Fruit fly (Drosophila melanogaster): ENCODE results near the gene CG32022.

Gene CG32022

dm6 chr3L:8719990-8720559 is 997 bp downstream of the CG32022 start, which contains the start of gene SrpRbeta (continued):
- TF ChIP-seq prd (optimal IDR thresholded peaks at IDR 0.05) (no peak), prd (GFP tag; IDR thresholded peaks at IDR 0.05) (no peak), BEAF-32 (GFP tag; optimal IDR thresholded peaks at IDR 0.05) (peak; percentile 15), Bdp1 (GFP tag; optimal IDR thresholded peaks at IDR 0.05) (no peak), kay (GFP tag; optimal IDR thresholded peaks at IDR 0.05) (peak; percentile 37), BtbVII (GFP tag; optimal IDR thresholded peaks at IDR 0.05) (no peak), CG17328 (GFP tag; IDR thresholded peaks at IDR 0.05) (no peak; the same call in 1 of the 2 replicates), exex (tag; optimal IDR thresholded peaks at IDR 0.05) (no peak), CG10366 (GFP tag; IDR thresholded peaks at IDR 0.05) (no peak), HLH3B (GFP tag; IDR thresholded peaks at IDR 0.05) (no peak), CG14441 (GFP tag; IDR thresholded peaks at IDR 0.05) (no peak), MESR4 (GFP tag; optimal IDR thresholded peaks at IDR 0.05) (peak; percentile 99), CG4617 (GFP tag; optimal IDR thresholded peaks at IDR 0.05; ENCODE audit: borderline replicate concordance) (peak; percentile 22), wek (GFP tag; optimal IDR thresholded peaks at IDR 0.05) (no peak), hb (GFP tag; IDR thresholded peaks at IDR 0.05; ENCODE audit: partially characterized antibody) (no peak), trem (tag; optimal IDR thresholded peaks at IDR 0.05) (peak; percentile 75), CG7839 (tag; optimal IDR thresholded peaks at IDR 0.05) (no peak), Taf1 (GFP tag; IDR thresholded peaks at IDR 0.05) (no peak), h (optimal IDR thresholded peaks at IDR 0.05) (no peak), Stat92E (GFP tag; optimal IDR thresholded peaks at IDR 0.05) (peak in 1 of 3 experiments; percentile 11), CG12769 (tag; optimal IDR thresholded peaks at IDR 0.05) (peak; percentile 34), CG12155 (GFP tag; optimal IDR thresholded peaks at IDR 0.05) (peak; percentile 28), sens-2 (GFP tag; IDR thresholded peaks at IDR 0.05) (no peak), lbe (GFP tag; optimal IDR thresholded peaks at IDR 0.05) (peak; percentile 40), CG32532 (GFP tag; IDR thresholded peaks at IDR 0.05) (no peak; the same call in 1 of the 2 replicates), CG15011 (GFP tag; optimal IDR thresholded peaks at IDR 0.05) (no peak), Fer1 (GFP tag; optimal IDR thresholded peaks at IDR 0.05) (peak; percentile 19), dimm (GFP tag; IDR thresholded peaks at IDR 0.05) (no peak), CG3407 (GFP tag; optimal IDR thresholded peaks at IDR 0.05) (no peak)

dm6 chr3L:8718602-8719001 is 2.5 kb downstream of the CG32022 start:
- TF ChIP-seq CG7556 (GFP tag; optimal IDR thresholded peaks at IDR 0.05) (no peak), CG16813 (GFP tag; IDR thresholded peaks at IDR 0.05; ENCODE audit: partially characterized antibody) (peak; percentile 75), Ets97D (GFP tag; optimal IDR thresholded peaks at IDR 0.05) (peak; percentile 31), Ssrp (tag; optimal IDR thresholded peaks at IDR 0.05) (no peak), CG2678 (tag; optimal IDR thresholded peaks at IDR 0.05) (peak; percentile 18), CG8765 (GFP tag; IDR thresholded peaks at IDR 0.05) (no peak), Fer1 (GFP tag; optimal IDR thresholded peaks at IDR 0.05) (peak; percentile 38), wdn (GFP tag; IDR thresholded peaks at IDR 0.05) (no peak), pzg (GFP tag; optimal IDR thresholded peaks at IDR 0.05) (peak; percentile 70), CG1603 (tag; optimal IDR thresholded peaks at IDR 0.05) (peak; percentile 60), Lhr (GFP tag; optimal IDR thresholded peaks at IDR 0.05) (peak; percentile 29), CG12659 (GFP tag; optimal IDR thresholded peaks at IDR 0.05) (peak; percentile 1), CG3065 (GFP tag; optimal IDR thresholded peaks at IDR 0.05) (no peak), CG2889 (GFP tag; IDR thresholded peaks at IDR 0.05) (no peak), CG10565 (GFP tag; optimal IDR thresholded peaks at IDR 0.05) (no peak), bab2 (GFP tag; optimal IDR thresholded peaks at IDR 0.05) (no peak), Fer3 (tag; optimal IDR thresholded peaks at IDR 0.05) (peak; percentile 19), Med (GFP tag) (peak; percentile 78), Sry-δ (GFP tag; optimal IDR thresholded peaks at IDR 0.05) (peak; percentile 66), insv (GFP tag; optimal IDR thresholded peaks at IDR 0.05) (no peak), CG6654 (GFP tag; optimal IDR thresholded peaks at IDR 0.05) (no peak), Hey (tag; optimal IDR thresholded peaks at IDR 0.05) (no peak), h (optimal IDR thresholded peaks at IDR 0.05) (no peak), CG15514 (GFP tag; optimal IDR thresholded peaks at IDR 0.05) (peak; percentile 92)
